Fruit fly (Drosophila melanogaster) whole organism, adult: ENCODE results near the gene CG43759.

Experiments
- CG11617 ChIP-seq: fragments of 200-800 bp; sonication (Bioruptor generic); optimal IDR thresholded peaks from 2 replicates; lab custom pipeline; 2017; ENCODE audit warnings: mild to moderate bottlenecking, missing biosample characterization, missing genetic modification reagents, missing genetic modification characterization
- CG12768 ChIP-seq: fragments of 200-800 bp; sonication (Bioruptor generic); optimal IDR thresholded peaks from 2 replicates; lab custom pipeline; 2017; ENCODE audit warnings: missing biosample characterization, missing genetic modification characterization, mild to moderate bottlenecking, moderate library complexity, missing genetic modification reagents
- CG14711 ChIP-seq: fragments of 200-800 bp; sonication (Bioruptor generic); optimal IDR thresholded peaks from 2 replicates; lab custom pipeline; 2018; ENCODE audit warnings: missing biosample characterization, mild to moderate bottlenecking, missing genetic modification characterization, moderate library complexity
- CG7045 ChIP-seq: fragments of 200-800 bp; sonication (Bioruptor generic); optimal IDR thresholded peaks from 2 replicates; lab custom pipeline; 2017; ENCODE audit warnings: missing biosample characterization, mild to moderate bottlenecking, missing genetic modification characterization
- CG7101 ChIP-seq: fragments of 200-800 bp; sonication (Bioruptor generic); optimal IDR thresholded peaks from 2 replicates; lab custom pipeline; 2018; ENCODE audit warnings: missing biosample characterization, mild to moderate bottlenecking, missing genetic modification characterization, moderate library complexity
- Clk ChIP-seq: fragments of 200-800 bp; sonication (Bioruptor generic); optimal IDR thresholded peaks from 2 replicates; lab custom pipeline; 2017; ENCODE audit warnings: missing biosample characterization, missing genetic modification characterization
- Crg-1 ChIP-seq: fragments of 200-800 bp; sonication (Bioruptor generic); optimal IDR thresholded peaks from 2 replicates; lab custom pipeline; 2016; ENCODE audit warnings: missing biosample characterization, missing genetic modification characterization
- Hr96 ChIP-seq: fragments of 200-800 bp; sonication (Bioruptor generic); optimal IDR thresholded peaks from 2 replicates; lab custom pipeline; 2016; ENCODE audit warnings: missing biosample characterization, missing genetic modification characterization
- Mnt ChIP-seq: fragments of 200-800 bp; sonication (Bioruptor generic); optimal IDR thresholded peaks from 2 replicates; lab custom pipeline; 2016; ENCODE audit warnings: missing biosample characterization, mild to moderate bottlenecking, missing genetic modification characterization
- cic ChIP-seq: fragments of 200-800 bp; sonication (Bioruptor generic); optimal IDR thresholded peaks from 2 replicates; lab custom pipeline; 2017; ENCODE audit warnings: missing biosample characterization, mild to moderate bottlenecking, missing genetic modification characterization, moderate library complexity
- pad ChIP-seq: fragments of 200-800 bp; sonication (Bioruptor generic); optimal IDR thresholded peaks from 3 replicates; lab custom pipeline; 2017; ENCODE audit warnings: missing biosample characterization, missing genetic modification characterization, mild to moderate bottlenecking, moderate library complexity, missing genetic modification reagents
- tj ChIP-seq: fragments of 200-800 bp; sonication (Bioruptor generic); optimal IDR thresholded peaks from 3 replicates; lab custom pipeline; 2017; ENCODE audit warnings: missing biosample characterization, mild to moderate bottlenecking, missing genetic modification characterization, moderate library complexity
- toe ChIP-seq: fragments of 200-800 bp; sonication (Bioruptor generic); optimal IDR thresholded peaks from 2 replicates; lab custom pipeline; 2016; ENCODE audit warnings: missing biosample characterization, missing genetic modification characterization

DNA sequence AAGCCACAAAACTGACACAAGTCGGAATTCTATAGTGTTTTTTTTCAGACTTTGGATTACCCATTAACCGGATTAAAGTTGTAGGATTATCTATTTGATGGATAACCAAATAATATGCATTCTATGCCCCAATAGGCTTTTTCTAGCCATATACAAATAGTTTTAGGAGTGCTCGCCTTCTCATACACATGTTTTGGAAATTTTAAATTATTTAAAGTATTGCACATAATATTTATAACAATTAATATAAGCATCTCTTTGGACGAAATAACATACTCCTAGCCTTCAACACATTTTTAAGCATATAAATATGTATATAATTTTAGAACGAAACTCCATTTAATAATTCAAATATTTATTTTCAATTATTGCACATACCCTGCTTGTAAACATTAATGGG lies 705 bp upstream of the CG43759 start:
- TF ChIP-seq Mnt (no peak), pad (GFP tag; lab: Kevin White, UChicago) (no peak), cic (no peak), toe (GFP tag; lab: Kevin White, UChicago) (no peak), CG12768 (no peak), Clk (no peak), CG7045 (GFP tag; lab: Kevin White, UChicago) (no peak), CG14711 (no peak), Hr96 (GFP tag; lab: Kevin White, UChicago) (no peak), CG7101 (tag; lab: Kevin White, UChicago) (no peak), tj (GFP tag; lab: Kevin White, UChicago) (no peak), Crg-1 (no peak), CG11617 (no peak)
